Worm (Caenorhabditis elegans): Measurements from ENCODE around the gene apc-17.
A peak's percentile ranks its signal among the peaks of the same experiment; 100 is the strongest.

The apc-17 gene

ce11 chrII:11089356-11089755, 18.6 kb upstream of the apc-17 start, which contains the start of gene unc-53:
unc-53 (minus strand) TSS chrII:11089456.
- TF ChIP-seq B0336.3 (GFP tag; IDR thresholded peaks at IDR 0.05) (no peak), attf-3 (GFP tag; conservative IDR thresholded peaks at IDR 0.05) (no peak), madf-10 (tag; optimal IDR thresholded peaks at IDR 0.05) (no peak)

- TF ChIP-seq bed-1 (GFP tag; IDR thresholded peaks at IDR 0.05), result no peak
- TF ChIP-seq B0019.2 (GFP tag; conservative IDR thresholded peaks at IDR 0.05), result no peak
- no peak for TF ChIP-seq ztf-22 (GFP tag; optimal IDR thresholded peaks at IDR 0.05)
- no peak for TF ChIP-seq mes-4 (tag; optimal IDR thresholded peaks at IDR 0.05)
- no peak for TF ChIP-seq Y56A3A.18 (GFP tag; IDR thresholded peaks at IDR 0.05)
- TF ChIP-seq rpc-1 (optimal IDR thresholded peaks at IDR 0.05), result no peak
- TF ChIP-seq rpc-1 (tag; optimal IDR thresholded peaks at IDR 0.05), result no peak
- no peak for TF ChIP-seq nhr-179 (tag; optimal IDR thresholded peaks at IDR 0.05)
- no peak for TF ChIP-seq ets-4 (GFP tag; optimal IDR thresholded peaks at IDR 0.05)
- no peak for TF ChIP-seq athp-1 (tag; optimal IDR thresholded peaks at IDR 0.05)
- TF ChIP-seq dox-1 (GFP tag; IDR thresholded peaks at IDR 0.05), result no peak
Observed at ce11 chrII:11091577-11091976, 16.4 kb upstream of the apc-17 start.

ce11 chrII:11092413-11092812, 15.5 kb upstream of the apc-17 start, which contains the start of gene rpl-42:
rpl-42 (plus strand) TSS chrII:11092713.
- TF ChIP-seq lin-40 (tag; optimal IDR thresholded peaks at IDR 0.05), result no peak
- TF ChIP-seq F22D6.2 (tag; optimal IDR thresholded peaks at IDR 0.05), result no peak
- no peak for TF ChIP-seq mxl-1 (tag; optimal IDR thresholded peaks at IDR 0.05)
- no peak for TF ChIP-seq ztf-18 (tag; optimal IDR thresholded peaks at IDR 0.05)
- TF ChIP-seq nhr-120 (GFP tag; IDR thresholded peaks at IDR 0.05), result no peak
- TF ChIP-seq madf-10 (tag; optimal IDR thresholded peaks at IDR 0.05), result no peak
- no peak for TF ChIP-seq attf-3 (GFP tag; conservative IDR thresholded peaks at IDR 0.05)
- no peak for TF ChIP-seq K11D2.4 (GFP tag; IDR thresholded peaks at IDR 0.05)
- no peak for TF ChIP-seq D2030.7 (GFP tag; IDR thresholded peaks at IDR 0.05)

- TF ChIP-seq egrh-3 (GFP tag; IDR thresholded peaks at IDR 0.05), result no peak
- TF ChIP-seq snpc-3.4 (tag; optimal IDR thresholded peaks at IDR 0.05), result no peak
- TF ChIP-seq xnd-1 (tag; optimal IDR thresholded peaks at IDR 0.05), result peak; percentile 39
- peak; percentile 2 for TF ChIP-seq him-1 (tag; optimal IDR thresholded peaks at IDR 0.05)
- peak; percentile 14 for TF ChIP-seq efl-1 (GFP tag; optimal IDR thresholded peaks at IDR 0.05)
- no peak for TF ChIP-seq cebp-1 (GFP tag; IDR thresholded peaks at IDR 0.05)
- TF ChIP-seq cebp-1 (tag; optimal IDR thresholded peaks at IDR 0.05), result no peak
- TF ChIP-seq F57A8.1 (GFP tag; optimal IDR thresholded peaks at IDR 0.05), result no peak
- TF ChIP-seq zfh-2 (GFP tag; conservative IDR thresholded peaks at IDR 0.05), result no peak
- peak; percentile 66 for TF ChIP-seq lsl-1 (GFP tag; optimal IDR thresholded peaks at IDR 0.05)
- no peak for TF ChIP-seq die-1 (tag; optimal IDR thresholded peaks at IDR 0.05)
- no peak for TF ChIP-seq Y53G8AR.9 (GFP tag; conservative IDR thresholded peaks at IDR 0.05)
- no peak for TF ChIP-seq snpc-4 (GFP tag; optimal IDR thresholded peaks at IDR 0.05)
- TF ChIP-seq snpc-4 (tag; optimal IDR thresholded peaks at IDR 0.05), result no peak
- TF ChIP-seq lin-26 (GFP tag; IDR thresholded peaks at IDR 0.05), result no peak
- TF ChIP-seq dox-1 (GFP tag; IDR thresholded peaks at IDR 0.05), result no peak
- TF ChIP-seq aptf-3 (GFP tag; IDR thresholded peaks at IDR 0.05), result no peak
- peak; percentile 56; the same call in 1 of the 2 replicates for TF ChIP-seq madf-6 (GFP tag; IDR thresholded peaks at IDR 0.05)
- TF ChIP-seq B0261.1 (tag; optimal IDR thresholded peaks at IDR 0.05), result no peak
- TF ChIP-seq sea-2 (GFP tag; IDR thresholded peaks at IDR 0.05), result no peak
- TF ChIP-seq gei-17 (GFP tag; optimal IDR thresholded peaks at IDR 0.05), result no peak
- no peak for TF ChIP-seq ZK185.1 (tag; optimal IDR thresholded peaks at IDR 0.05; ENCODE audit: poor library complexity, severe bottlenecking)
- no peak for TF ChIP-seq fkh-3 (tag; optimal IDR thresholded peaks at IDR 0.05)
- TF ChIP-seq F49E8.2 (tag; optimal IDR thresholded peaks at IDR 0.05; ENCODE audit: insufficient read depth), result peak; percentile 45
- TF ChIP-seq Y56A3A.18 (GFP tag; IDR thresholded peaks at IDR 0.05), result no peak
- TF ChIP-seq ceh-40 (GFP tag; IDR thresholded peaks at IDR 0.05), result no peak
- no peak for TF ChIP-seq ztf-22 (GFP tag; optimal IDR thresholded peaks at IDR 0.05)
- peak; percentile 65 for TF ChIP-seq F33H1.4 (GFP tag; IDR thresholded peaks at IDR 0.05)
Observed at ce11 chrII:11094431-11094830, 13.5 kb upstream of the apc-17 start.

All from whole organism, young adult.